Fruit fly (Drosophila melanogaster): Measurements from ENCODE around the gene CG3430.

CG3430 gene

DNA sequence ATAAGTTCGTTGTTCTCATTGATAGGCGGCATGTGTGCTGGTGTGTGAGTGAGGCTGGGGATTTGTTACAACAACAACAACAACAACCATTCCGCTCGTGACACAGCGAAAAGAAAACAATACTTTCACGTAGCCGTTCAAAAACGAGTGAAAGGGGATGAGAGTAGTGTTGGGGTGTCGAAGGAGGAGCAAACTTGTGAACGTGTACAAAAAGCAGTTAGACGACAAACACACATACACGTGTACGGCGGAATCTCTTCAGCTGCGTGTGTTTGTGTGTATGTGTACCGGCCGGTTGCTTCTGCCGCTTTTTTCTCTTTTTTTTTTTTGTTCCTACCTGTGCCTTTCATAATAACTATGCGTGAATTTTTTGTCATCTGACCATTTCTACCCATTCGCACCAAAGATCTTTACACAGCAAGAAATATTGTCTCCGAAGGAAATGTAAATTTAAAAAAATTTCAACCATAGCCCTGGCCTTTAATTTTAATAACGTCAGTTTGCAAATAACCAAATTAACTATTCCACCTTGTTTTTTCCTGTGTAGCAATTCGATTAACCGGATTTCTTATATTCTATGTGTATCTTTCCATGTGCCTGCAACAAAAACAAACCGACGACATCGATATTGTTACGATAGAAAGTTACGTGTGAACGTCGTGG lies 34.6 kb upstream of the CG3430 start (continued):
- TF ChIP-seq trh (GFP tag; optimal IDR thresholded peaks at IDR 0.05) = peak; percentile 27
- no peak for TF ChIP-seq CG32767 (GFP tag; IDR thresholded peaks at IDR 0.05)
- peak; percentile 35 for TF ChIP-seq Hr3 (GFP tag; optimal IDR thresholded peaks at IDR 0.05)
- no peak for TF ChIP-seq CG18599 (GFP tag; optimal IDR thresholded peaks at IDR 0.05)
- TF ChIP-seq CG1647 (GFP tag; optimal IDR thresholded peaks at IDR 0.05) = no peak
- no peak for TF ChIP-seq Lhr (GFP tag; optimal IDR thresholded peaks at IDR 0.05)
- peak; percentile 65 for TF ChIP-seq HHEX (GFP tag; optimal IDR thresholded peaks at IDR 0.05)
- no peak; the same call in none of the 3 replicates for TF ChIP-seq ase (GFP tag; IDR thresholded peaks at IDR 0.05)
- TF ChIP-seq pb (GFP tag; optimal IDR thresholded peaks at IDR 0.05) = no peak
- TF ChIP-seq CTCF (GFP tag; optimal IDR thresholded peaks at IDR 0.05) = no peak
- no peak for TF ChIP-seq Lim3 (GFP tag; IDR thresholded peaks at IDR 0.05)
- no peak for TF ChIP-seq CG14667 (GFP tag; IDR thresholded peaks at IDR 0.05)
- TF ChIP-seq pnt (GFP tag; optimal IDR thresholded peaks at IDR 0.05) = peak; percentile 62
- TF ChIP-seq fd96Cb (tag; optimal IDR thresholded peaks at IDR 0.05) = peak; percentile 66
- TF ChIP-seq schlank (tag; optimal IDR thresholded peaks at IDR 0.05) = no peak
- TF ChIP-seq ttk (GFP tag; IDR thresholded peaks at IDR 0.05) = no peak
- no peak for TF ChIP-seq croc (GFP tag; conservative IDR thresholded peaks at IDR 0.05)
- no peak; the same call in 2 of the 3 replicates for TF ChIP-seq B-H1 (GFP tag; IDR thresholded peaks at IDR 0.05)
- no peak for TF ChIP-seq grn (GFP tag; optimal IDR thresholded peaks at IDR 0.05)
- TF ChIP-seq CG1024 (GFP tag; IDR thresholded peaks at IDR 0.05) = no peak; the same call in none of the 2 replicates
- peak; percentile 70 for TF ChIP-seq CG2120 (GFP tag; optimal IDR thresholded peaks at IDR 0.05)
- TF ChIP-seq tna (GFP tag; IDR thresholded peaks at IDR 0.05; ENCODE audit: partially characterized antibody) = no peak
- TF ChIP-seq CG17385 (GFP tag; optimal IDR thresholded peaks at IDR 0.05) = peak; percentile 68
- no peak for TF ChIP-seq CG3065 (GFP tag; optimal IDR thresholded peaks at IDR 0.05)
- peak; percentile 70 for TF ChIP-seq phol (tag; optimal IDR thresholded peaks at IDR 0.05)
- TF ChIP-seq CG10565 (GFP tag; optimal IDR thresholded peaks at IDR 0.05) = no peak
- TF ChIP-seq pho (GFP tag; optimal IDR thresholded peaks at IDR 0.05) = peak; percentile 50
- TF ChIP-seq NfI (GFP tag; optimal IDR thresholded peaks at IDR 0.05) = no peak
- peak; percentile 49 for TF ChIP-seq CG12299 (tag; optimal IDR thresholded peaks at IDR 0.05)
- TF ChIP-seq Fer3 (tag; optimal IDR thresholded peaks at IDR 0.05) = no peak
- no peak for TF ChIP-seq fd64A (GFP tag; optimal IDR thresholded peaks at IDR 0.05)
- TF ChIP-seq Dp (GFP tag; optimal IDR thresholded peaks at IDR 0.05) = no peak
- TF ChIP-seq CG6654 (GFP tag; optimal IDR thresholded peaks at IDR 0.05) = peak; percentile 30
- TF ChIP-seq CG15514 (GFP tag; optimal IDR thresholded peaks at IDR 0.05) = peak; percentile 24
- peak; percentile 43; the same call in 1 of the 2 replicates for TF ChIP-seq bowl (GFP tag; IDR thresholded peaks at IDR 0.05)

- TF ChIP-seq sens (GFP tag) (peak; percentile 27), CG13123 (GFP tag; optimal IDR thresholded peaks at IDR 0.05) (no peak), zfh1 (GFP tag; IDR thresholded peaks at IDR 0.05) (no peak), Ets65A (GFP tag) (peak; percentile 80), knrl (GFP tag; IDR thresholded peaks at IDR 0.05; ENCODE audit: partially characterized antibody) (peak; percentile 32; the same call in 1 of the 3 replicates), Med (GFP tag) (peak; percentile 75)
Measured at dm6 chr2L:6925114-6925513, 31.7 kb upstream of the CG3430 start.

Measured in whole organism, embryonic.